Fruit fly (Drosophila melanogaster): ENCODE measurements around the gene CG45307.

dm6 chr2L:8794151-8794550 is 42.2 kb upstream of the CG45307 start:
- no peak for TF ChIP-seq CG6276 (GFP tag; optimal IDR thresholded peaks at IDR 0.05)
- TF ChIP-seq Gug (GFP tag; IDR thresholded peaks at IDR 0.05), result no peak
- TF ChIP-seq CG6163 (GFP tag; IDR thresholded peaks at IDR 0.05), result no peak
